Fruit fly (Drosophila melanogaster) whole organism, embryonic: Measurements from ENCODE around the gene ProtB.

Experiments
- CG2875 ChIP-seq: fragments of 200-800 bp; sonication (Bioruptor generic); optimal IDR thresholded peaks from 2 replicates; lab custom pipeline; 2017; ENCODE audit warnings: missing biosample characterization, mild to moderate bottlenecking, missing genetic modification characterization, missing genetic modification reagents
- CG4360 ChIP-seq: fragments of 200-800 bp; sonication (Bioruptor generic); IDR thresholded peaks from 2 replicates; pipeline ENCODE4 v1.3.6; 2022; ENCODE audit warnings: missing biosample characterization, missing genetic modification characterization
- CG4707 ChIP-seq: fragments of 200-800 bp; sonication (Bioruptor generic); optimal IDR thresholded peaks from 2 replicates; lab custom pipeline; 2018; ENCODE audit warnings: missing biosample characterization, mild to moderate bottlenecking, missing genetic modification characterization, moderate library complexity
- CG6689 ChIP-seq: fragments of 200-800 bp; sonication (Bioruptor generic); IDR thresholded peaks from 2 replicates; pipeline ENCODE4 v1.3.6; 2022; ENCODE audit warnings: missing biosample characterization, missing genetic modification characterization
- CG9609 ChIP-seq: fragments of 200-800 bp; sonication (Bioruptor generic); optimal IDR thresholded peaks from 3 replicates; lab custom pipeline; 2016; ENCODE audit warnings: missing biosample characterization, missing genetic modification characterization
- GATAe ChIP-seq: fragments of 200-800 bp; sonication (Bioruptor generic); conservative IDR thresholded peaks from 2 replicates; pipeline ENCODE4 v1.3.6; 2022; ENCODE audit warnings: missing biosample characterization, missing genetic modification characterization
- Vsx1 ChIP-seq: fragments of 200-800 bp; sonication (Bioruptor generic); optimal IDR thresholded peaks from 2 replicates; lab custom pipeline; 2017; ENCODE audit warnings: missing biosample characterization, mild to moderate bottlenecking, missing genetic modification characterization, missing genetic modification reagents
- hkb ChIP-seq, 2 experiments: fragments of 200-800 bp in 1 of 2; fragments of >200 bp in 1 of 2; sonication (Bioruptor generic) in 1 of 2; IDR thresholded peaks in 1 of 2; optimal IDR thresholded peaks in 1 of 2; 2 replicates each; pipeline versions ENCODE4 v1.3.6 to Lab custom; 2017 to 2022; ENCODE audit warnings: missing biosample characterization in 1 of 2, missing genetic modification characterization in 1 of 2
- klu ChIP-seq: fragments of 200-800 bp; sonication (Bioruptor generic); IDR thresholded peaks from 2 replicates; pipeline ENCODE4 v1.3.6; 2022; ENCODE audit warnings: missing biosample characterization, missing genetic modification characterization
- pan ChIP-seq, 4 experiments: fragments of >200 bp in 3 of 4; fragments of 200-800 bp in 1 of 4; sonication (Bioruptor generic) in 1 of 4; optimal IDR thresholded peaks in 3 of 4; IDR thresholded peaks in 1 of 4; 2 replicates each; pipeline versions ENCODE4 v1.3.6 to Lab custom; 2017 to 2022; ENCODE audit warnings: missing biosample characterization in 2 of 4, missing genetic modification characterization in 2 of 4, mixed read lengths in 1 of 4
- slbo ChIP-seq: fragments of 200-800 bp; sonication (Bioruptor generic); IDR thresholded peaks from 2 replicates; pipeline ENCODE4 v1.3.6; 2022; ENCODE audit warnings: missing biosample characterization, missing genetic modification characterization
- vnd ChIP-seq: fragments of 200-800 bp; sonication (Bioruptor generic); IDR thresholded peaks from 3 replicates; pipeline ENCODE4 v1.3.6; 2022; ENCODE audit warnings: missing biosample characterization, missing genetic modification characterization; ENCODE audit not compliant: partially characterized antibody

dm6 chr2L:14887530-14887929 is 4.0 kb upstream of the ProtB start:
- TF ChIP-seq Vsx1 (no peak), vnd (GFP tag; lab: Robert Waterston, UW) (no peak), slbo (no peak), CG6689 (GFP tag; lab: Robert Waterston, UW) (no peak), hkb (optimal IDR thresholded peaks at IDR 0.05; lab: Kevin White, UChicago) (no peak), hkb (GFP tag; IDR thresholded peaks at IDR 0.05; lab: Robert Waterston, UW) (no peak), CG4360 (GFP tag; lab: Robert Waterston, UW) (no peak), klu (GFP tag; lab: Robert Waterston, UW) (no peak), CG4707 (no peak), CG2875 (no peak), pan (optimal IDR thresholded peaks at IDR 0.05; lab: Kevin White, UChicago) (no peak), pan (GFP tag; optimal IDR thresholded peaks at IDR 0.05 in 1 of 2, IDR thresholded peaks at IDR 0.05 in 1 of 2) (no peak), GATAe (GFP tag; lab: Robert Waterston, UW) (no peak), CG9609 (GFP tag; lab: Kevin White, UChicago) (no peak)
